Worm (Caenorhabditis elegans): ENCODE results near the gene T01C4.8.
A peak's percentile ranks its signal among the peaks of the same experiment; 100 is the strongest.

- TF ChIP-seq pha-4 (tag; optimal IDR thresholded peaks at IDR 0.05) = peak; percentile 63
- TF ChIP-seq unc-62 (GFP tag; optimal IDR thresholded peaks at IDR 0.05) = no peak
Observed at ce11 chrV:7123188-7123708, 6.1 kb downstream of the T01C4.8 start, which contains the start of gene lmd-5.

All from whole organism, L3 larva.